Fruit fly (Drosophila melanogaster) whole organism, embryonic: Measurements from ENCODE around the gene mRpS18C.
A peak's percentile ranks its signal among the peaks of the same experiment; 100 is the strongest.

Source experiments
- ATbp ChIP-seq: fragments of 200-800 bp; sonication (Bioruptor generic); optimal IDR thresholded peaks from 2 replicates; lab custom pipeline; 2017; ENCODE audit warnings: missing biosample characterization, mild to moderate bottlenecking, missing genetic modification characterization, missing genetic modification reagents
- CG10565 ChIP-seq: fragments of 200-800 bp; sonication (Bioruptor generic); optimal IDR thresholded peaks from 3 replicates; lab custom pipeline; 2016; ENCODE audit warnings: missing biosample characterization, mild to moderate bottlenecking, missing genetic modification characterization
- CG11398 ChIP-seq: fragments of 200-800 bp; sonication (Bioruptor generic); optimal IDR thresholded peaks from 2 replicates; lab custom pipeline; 2016; ENCODE audit warnings: missing biosample characterization, missing genetic modification characterization
- CG11695 ChIP-seq: fragments of 200-800 bp; sonication (Bioruptor generic); IDR thresholded peaks from 3 replicates; pipeline ENCODE4 v1.3.6; 2022; ENCODE audit warnings: missing biosample characterization, missing genetic modification characterization
- CG13123 ChIP-seq: fragments of 200-800 bp; sonication (Bioruptor generic); optimal IDR thresholded peaks from 2 replicates; lab custom pipeline; 2016; ENCODE audit warnings: missing biosample characterization, missing genetic modification characterization
- CG14965 ChIP-seq: fragments of 200-800 bp; sonication (Bioruptor generic); optimal IDR thresholded peaks from 2 replicates; lab custom pipeline; 2016; ENCODE audit warnings: missing biosample characterization, missing genetic modification characterization, borderline replicate concordance
- CG15514 ChIP-seq: fragments of 200-800 bp; sonication (Bioruptor generic); optimal IDR thresholded peaks from 3 replicates; lab custom pipeline; 2017; ENCODE audit warnings: missing biosample characterization, missing genetic modification characterization, mild to moderate bottlenecking, moderate library complexity, missing genetic modification reagents
- CG15601 ChIP-seq: fragments of 200-800 bp; sonication (Bioruptor generic); optimal IDR thresholded peaks from 3 replicates; lab custom pipeline; 2019; ENCODE audit warnings: missing biosample characterization, mild to moderate bottlenecking, missing genetic modification characterization, moderate library complexity
- CG1647 ChIP-seq: fragments of 200-800 bp; sonication (Bioruptor generic); optimal IDR thresholded peaks from 3 replicates; lab custom pipeline; 2016; ENCODE audit warnings: missing biosample characterization, missing genetic modification characterization
- CG16815 ChIP-seq: fragments of 200-800 bp; sonication (Bioruptor generic); optimal IDR thresholded peaks from 3 replicates; lab custom pipeline; 2017; ENCODE audit warnings: missing biosample characterization, mild to moderate bottlenecking, missing genetic modification characterization
- CG17829 ChIP-seq: fragments of 200-800 bp; optimal IDR thresholded peaks from 2 replicates; lab custom pipeline; 2019; ENCODE audit warnings: missing biosample characterization, mild to moderate bottlenecking, missing genetic modification characterization, moderate library complexity
- CG17912 ChIP-seq: fragments of 200-800 bp; sonication (Bioruptor generic); optimal IDR thresholded peaks from 2 replicates; lab custom pipeline; 2018; ENCODE audit warnings: missing biosample characterization, mild to moderate bottlenecking, missing genetic modification characterization
- CG32772 ChIP-seq: fragments of 200-800 bp; sonication (Bioruptor generic); IDR thresholded peaks from 2 replicates; pipeline ENCODE4 v1.3.6; 2022; ENCODE audit warnings: missing biosample characterization, missing genetic modification characterization
- CG3838 ChIP-seq: fragments of 200-800 bp; sonication (Bioruptor generic); optimal IDR thresholded peaks from 3 replicates; lab custom pipeline; 2016; ENCODE audit warnings: missing biosample characterization, missing genetic modification characterization
- CG42726 ChIP-seq: fragments of 200-800 bp; sonication (Bioruptor generic); IDR thresholded peaks from 2 replicates; pipeline ENCODE4 v1.3.6; 2022; ENCODE audit warnings: missing biosample characterization, missing genetic modification characterization; ENCODE audit not compliant: partially characterized antibody
- CG6689 ChIP-seq: fragments of 200-800 bp; sonication (Bioruptor generic); IDR thresholded peaks from 2 replicates; pipeline ENCODE4 v1.3.6; 2022; ENCODE audit warnings: missing biosample characterization, missing genetic modification characterization
- CG6791 ChIP-seq: fragments of 200-800 bp; sonication (Bioruptor generic); IDR thresholded peaks from 3 replicates; pipeline ENCODE4 v1.3.6; 2022; ENCODE audit warnings: missing biosample characterization, missing genetic modification characterization; ENCODE audit not compliant: partially characterized antibody
- CG7357 ChIP-seq: fragments of 200-800 bp; sonication (Bioruptor generic); IDR thresholded peaks from 3 replicates; pipeline ENCODE4 v1.3.6; 2022; ENCODE audit warnings: missing biosample characterization, missing genetic modification characterization
- Dip2 ChIP-seq: fragments of 200-800 bp; sonication (Bioruptor generic); IDR thresholded peaks from 2 replicates; pipeline ENCODE4 v1.3.6; 2022; ENCODE audit warnings: missing biosample characterization, missing genetic modification characterization
- HmgD ChIP-seq: fragments of 200-800 bp; sonication (Bioruptor generic); optimal IDR thresholded peaks from 3 replicates; lab custom pipeline; 2016; ENCODE audit warnings: missing biosample characterization, missing genetic modification characterization
- Hr3 ChIP-seq: fragments of 200-800 bp; sonication (Bioruptor generic); optimal IDR thresholded peaks from 3 replicates; lab custom pipeline; 2016; ENCODE audit warnings: missing biosample characterization, missing genetic modification characterization
- Hr39 ChIP-seq: fragments of >200 bp; optimal IDR thresholded peaks from 2 replicates; lab custom pipeline; 2017
- Med ChIP-seq: fragments of 200-800 bp; sonication (Bioruptor generic); peaks from one replicate; lab custom pipeline; 2016; ENCODE audit warnings: missing biosample characterization, missing genetic modification characterization, mild to moderate bottlenecking, inconsistent platforms, moderate library complexity
- Ravus ChIP-seq: fragments of 200-800 bp; sonication (Bioruptor generic); IDR thresholded peaks from 2 replicates; pipeline ENCODE4 v1.3.6; 2022; ENCODE audit warnings: missing biosample characterization, missing genetic modification characterization
- Sin3A ChIP-seq: fragments of >200 bp; optimal IDR thresholded peaks from 2 replicates; lab custom pipeline; 2018
- Sry-β ChIP-seq: fragments of 200-800 bp; sonication (Bioruptor generic); optimal IDR thresholded peaks from 2 replicates; lab custom pipeline; 2018; ENCODE audit warnings: missing biosample characterization, mild to moderate bottlenecking, missing genetic modification characterization, moderate library complexity
- Stat92E ChIP-seq, 3 experiments: fragments of >200 bp in 2 of 3; fragments of 200-800 bp in 1 of 3; sonication (Bioruptor generic) in 1 of 3; optimal IDR thresholded peaks; 2 replicates each; lab custom pipeline; 2017 to 2019; ENCODE audit warnings: missing biosample characterization in 3 of 3, missing genetic modification characterization in 3 of 3, mild to moderate bottlenecking in 1 of 3, moderate library complexity in 1 of 3
- Tbp ChIP-seq: fragments of >200 bp; optimal IDR thresholded peaks from 2 replicates; lab custom pipeline; 2018; ENCODE audit warnings: missing biosample characterization, missing genetic modification characterization
- YL-1 ChIP-seq: fragments of 200-800 bp; sonication (Bioruptor generic); optimal IDR thresholded peaks from 3 replicates; lab custom pipeline; 2017; ENCODE audit warnings: missing biosample characterization, mild to moderate bottlenecking, missing genetic modification characterization
- bcd ChIP-seq: fragments of 200-800 bp; sonication (Bioruptor generic); optimal IDR thresholded peaks from 2 replicates; lab custom pipeline; 2017; ENCODE audit warnings: missing biosample characterization, mild to moderate bottlenecking, missing genetic modification characterization
- br ChIP-seq: fragments of >200 bp; optimal IDR thresholded peaks from 2 replicates; lab custom pipeline; 2017
- cad ChIP-seq: fragments of >200 bp; optimal IDR thresholded peaks from 2 replicates; lab custom pipeline; 2017; ENCODE audit warnings: missing biosample characterization, missing genetic modification characterization
- caup ChIP-seq: fragments of 200-800 bp; sonication (Bioruptor generic); optimal IDR thresholded peaks from 3 replicates; lab custom pipeline; 2017; ENCODE audit warnings: missing biosample characterization, mild to moderate bottlenecking, missing genetic modification characterization, moderate library complexity; ENCODE audit not compliant: severe bottlenecking
- chif ChIP-seq, 2 experiments: fragments of 200-800 bp; sonication (Bioruptor generic); optimal IDR thresholded peaks; 3 replicates each; lab custom pipeline; 2016; ENCODE audit warnings: missing biosample characterization in 2 of 2, missing genetic modification characterization in 2 of 2
- chm ChIP-seq: fragments of 200-800 bp; sonication (Bioruptor generic); IDR thresholded peaks from 2 replicates; pipeline ENCODE4 v1.3.6; 2022; ENCODE audit warnings: missing biosample characterization, missing genetic modification characterization
- chn ChIP-seq: fragments of 200-800 bp; sonication (Bioruptor generic); optimal IDR thresholded peaks from 2 replicates; lab custom pipeline; 2016; ENCODE audit warnings: missing biosample characterization, missing genetic modification characterization
- crol ChIP-seq: fragments of 200-800 bp; sonication (Bioruptor generic); IDR thresholded peaks from 2 replicates; pipeline ENCODE4 v1.3.6; 2022; ENCODE audit warnings: missing biosample characterization, missing genetic modification characterization
- dimm ChIP-seq: fragments of 200-800 bp; sonication (Bioruptor generic); IDR thresholded peaks from 2 replicates; pipeline ENCODE4 v1.3.6; 2022; ENCODE audit warnings: missing biosample characterization, missing genetic modification characterization
- dm ChIP-seq: fragments of 200-800 bp; sonication (Bioruptor generic); optimal IDR thresholded peaks from 3 replicates; lab custom pipeline; 2016; ENCODE audit warnings: missing biosample characterization, missing genetic modification characterization
- her ChIP-seq: fragments of 200-800 bp; sonication (Bioruptor generic); optimal IDR thresholded peaks from 2 replicates; lab custom pipeline; 2016; ENCODE audit warnings: missing biosample characterization, missing genetic modification characterization
- kni ChIP-seq: fragments of 200-800 bp; sonication (Bioruptor generic); optimal IDR thresholded peaks from 3 replicates; lab custom pipeline; 2017; ENCODE audit warnings: mild to moderate bottlenecking, missing biosample characterization, missing genetic modification reagents, missing genetic modification characterization
- lbe ChIP-seq: fragments of 200-800 bp; sonication (Bioruptor generic); optimal IDR thresholded peaks from 2 replicates; lab custom pipeline; 2016; ENCODE audit warnings: missing biosample characterization, mild to moderate bottlenecking, missing genetic modification characterization
- lov ChIP-seq, 2 experiments: fragments of 200-800 bp in 1 of 2; fragments of >200 bp in 1 of 2; sonication (Bioruptor generic) in 1 of 2; IDR thresholded peaks in 1 of 2; optimal IDR thresholded peaks in 1 of 2; 2 replicates in 1 of 2; 3 replicates in 1 of 2; pipeline versions ENCODE4 v1.3.6 to Lab custom; 2017 to 2022; ENCODE audit warnings: missing biosample characterization in 1 of 2, missing genetic modification characterization in 1 of 2
- nerfin-2 ChIP-seq: fragments of 200-800 bp; sonication (Bioruptor generic); IDR thresholded peaks from 2 replicates; pipeline ENCODE4 v1.3.6; 2022; ENCODE audit warnings: missing biosample characterization, missing genetic modification characterization; ENCODE audit not compliant: partially characterized antibody
- odd ChIP-seq: fragments of 200-800 bp; sonication (Bioruptor generic); optimal IDR thresholded peaks from 2 replicates; lab custom pipeline; 2017; ENCODE audit warnings: missing biosample characterization, mild to moderate bottlenecking, missing genetic modification characterization
- phol ChIP-seq: fragments of 200-800 bp; sonication (Bioruptor generic); optimal IDR thresholded peaks from 3 replicates; lab custom pipeline; 2018; ENCODE audit warnings: missing biosample characterization, mild to moderate bottlenecking, missing genetic modification characterization, moderate library complexity
- pnt ChIP-seq: fragments of 200-800 bp; sonication (Bioruptor generic); optimal IDR thresholded peaks from 3 replicates; lab custom pipeline; 2016; ENCODE audit warnings: missing biosample characterization, missing genetic modification characterization
- sug ChIP-seq: fragments of 200-800 bp; optimal IDR thresholded peaks from 2 replicates; lab custom pipeline; 2019; ENCODE audit warnings: missing biosample characterization, mild to moderate bottlenecking, missing genetic modification characterization, moderate library complexity
- tgo ChIP-seq: fragments of 200-800 bp; sonication (Bioruptor generic); IDR thresholded peaks from 3 replicates; pipeline ENCODE4 v1.3.6; 2022; ENCODE audit warnings: missing biosample characterization, missing genetic modification characterization
- toy ChIP-seq: fragments of 200-800 bp; sonication (Bioruptor generic); IDR thresholded peaks from 2 replicates; pipeline ENCODE4 v1.3.6; 2022; ENCODE audit warnings: missing biosample characterization, missing genetic modification characterization
- unc-4 ChIP-seq: fragments of 200-800 bp; sonication (Bioruptor generic); IDR thresholded peaks from 2 replicates; pipeline ENCODE4 v1.3.6; 2022; ENCODE audit warnings: missing biosample characterization, missing genetic modification characterization; ENCODE audit not compliant: partially characterized antibody

mRpS18C gene

dm6 chr3R:30413795-30414194 lies 10.0 kb upstream of the mRpS18C start (continued):
- peak; percentile 49 for TF ChIP-seq ATbp (GFP tag; lab: Kevin White, UChicago)
- no peak for TF ChIP-seq CG11398 (GFP tag; lab: Kevin White, UChicago)
- no peak for TF ChIP-seq her (GFP tag; lab: Kevin White, UChicago)
- 0 out of 2 replicates have a peak, but pooled peaks have one; percentile 32 for TF ChIP-seq chm (GFP tag; lab: Robert Waterston, UW)
- TF ChIP-seq CG11695 (GFP tag; lab: Robert Waterston, UW) = peak; percentile 53; the same call in 1 of the 3 replicates
- TF ChIP-seq CG17912 = no peak
- TF ChIP-seq Hr39 (lab: Kevin White, UChicago) = no peak
- no peak for TF ChIP-seq CG6791 (GFP tag; lab: Robert Waterston, UW)
- no peak for TF ChIP-seq HmgD (GFP tag; lab: Kevin White, UChicago)
- TF ChIP-seq CG7357 (GFP tag; lab: Robert Waterston, UW) = peak; percentile 53; the same call in 1 of the 3 replicates
- TF ChIP-seq lbe (GFP tag; lab: Kevin White, UChicago) = no peak
- no peak for TF ChIP-seq CG1647 (GFP tag; lab: Kevin White, UChicago)
- TF ChIP-seq CG32772 = peak; percentile 64; the same call in 1 of the 2 replicates
- TF ChIP-seq lov (optimal IDR thresholded peaks at IDR 0.05; lab: Kevin White, UChicago) = no peak
- 0 out of 3 replicates have a peak, but pooled peaks have one; percentile 57 for TF ChIP-seq lov (GFP tag; IDR thresholded peaks at IDR 0.05; lab: Robert Waterston, UW)
- no peak for TF ChIP-seq Stat92E (GFP tag; optimal IDR thresholded peaks at IDR 0.05; lab: Kevin White, UChicago)
- TF ChIP-seq chif (GFP tag; optimal IDR thresholded peaks at IDR 0.05; lab: Kevin White, UChicago) = peak; percentile 18 to 61
- no peak for TF ChIP-seq Hr3 (GFP tag; lab: Kevin White, UChicago)
- peak; percentile 33; the same call in 1 of the 3 replicates for TF ChIP-seq tgo (GFP tag; lab: Robert Waterston, UW)
- TF ChIP-seq cad (GFP tag; lab: Kevin White, UChicago) = no peak
- peak; percentile 90 for TF ChIP-seq Med (GFP tag; lab: Kevin White, UChicago)
- no peak for TF ChIP-seq CG42726 (GFP tag; lab: Robert Waterston, UW)
- no peak for TF ChIP-seq Tbp
- TF ChIP-seq dm (GFP tag; lab: Kevin White, UChicago) = no peak
- TF ChIP-seq pnt (GFP tag; lab: Kevin White, UChicago) = peak; percentile 45
- TF ChIP-seq odd (GFP tag; lab: Kevin White, UChicago) = no peak
- no peak for TF ChIP-seq crol (GFP tag; lab: Robert Waterston, UW)
- no peak for TF ChIP-seq unc-4 (GFP tag; lab: Robert Waterston, UW)
- TF ChIP-seq nerfin-2 (GFP tag; lab: Robert Waterston, UW) = no peak
- TF ChIP-seq YL-1 = no peak
- no peak for TF ChIP-seq Dip2
- TF ChIP-seq CG10565 = no peak
- TF ChIP-seq CG14965 (GFP tag; lab: Kevin White, UChicago) = no peak
- TF ChIP-seq dimm (GFP tag; lab: Robert Waterston, UW) = no peak
- TF ChIP-seq bcd (GFP tag; lab: Kevin White, UChicago) = peak; percentile 31
- peak; percentile 25 for TF ChIP-seq caup
- TF ChIP-seq CG15514 (GFP tag; lab: Kevin White, UChicago) = peak; percentile 14
- TF ChIP-seq Sry-β (GFP tag; lab: Kevin White, UChicago) = no peak
- TF ChIP-seq toy (GFP tag; lab: Robert Waterston, UW) = no peak; the same call in 1 of the 2 replicates
- no peak for TF ChIP-seq CG16815 (GFP tag; lab: Kevin White, UChicago)
- TF ChIP-seq phol (tag; lab: Kevin White, UChicago) = peak; percentile 69
- TF ChIP-seq kni = no peak
- peak; percentile 70 for TF ChIP-seq CG6689 (GFP tag; lab: Robert Waterston, UW)
- no peak for TF ChIP-seq Sin3A (lab: Kevin White, UChicago)
- peak; percentile 17 for TF ChIP-seq chn
- no peak for TF ChIP-seq CG13123
- TF ChIP-seq sug (tag; lab: Kevin White, UChicago) = no peak
- no peak for TF ChIP-seq Ravus (GFP tag; lab: Robert Waterston, UW)
- no peak for TF ChIP-seq CG3838 (GFP tag; lab: Kevin White, UChicago)
- peak; percentile 45 for TF ChIP-seq CG17829 (tag; lab: Kevin White, UChicago)
- no peak for TF ChIP-seq br
- TF ChIP-seq CG15601 (tag; lab: Kevin White, UChicago) = peak; percentile 22
